Fruit fly (Drosophila melanogaster): Measurements from ENCODE around the gene CG43680.

The CG43680 gene

dm6 chr3L:15039510-15039909 is 13.6 kb downstream of the CG43680 start:
- no peak for TF ChIP-seq acj6 (GFP tag; optimal IDR thresholded peaks at IDR 0.05)
- TF ChIP-seq topi (GFP tag; optimal IDR thresholded peaks at IDR 0.05): no peak
- TF ChIP-seq CG6854 (GFP tag; optimal IDR thresholded peaks at IDR 0.05): no peak
- TF ChIP-seq fd85E (GFP tag; optimal IDR thresholded peaks at IDR 0.05): no peak
- no peak for TF ChIP-seq CG11762 (GFP tag; optimal IDR thresholded peaks at IDR 0.05; ENCODE audit: insufficient read depth)
- TF ChIP-seq CG16779 (tag; optimal IDR thresholded peaks at IDR 0.05): no peak
- no peak for TF ChIP-seq CG6163 (GFP tag; IDR thresholded peaks at IDR 0.05)

- TF ChIP-seq OdsH (GFP tag; optimal IDR thresholded peaks at IDR 0.05) (peak; percentile 23), dac (GFP tag; optimal IDR thresholded peaks at IDR 0.05) (no peak), Eip78C (GFP tag) (peak; percentile 67), net (GFP tag; optimal IDR thresholded peaks at IDR 0.05) (no peak), Eip93F (GFP tag; optimal IDR thresholded peaks at IDR 0.05) (no peak), Hr4 (GFP tag; optimal IDR thresholded peaks at IDR 0.05) (peak; percentile 2), svp (GFP tag) (peak; percentile 20), acj6 (GFP tag; optimal IDR thresholded peaks at IDR 0.05) (peak; percentile 6), CG3919 (GFP tag; optimal IDR thresholded peaks at IDR 0.05) (peak; percentile 16), Smox (GFP tag; optimal IDR thresholded peaks at IDR 0.05) (peak; percentile 6), CG10669 (GFP tag; optimal IDR thresholded peaks at IDR 0.05) (no peak), CG31627 (GFP tag; optimal IDR thresholded peaks at IDR 0.05) (peak; percentile 2), Met (GFP tag; optimal IDR thresholded peaks at IDR 0.05) (peak; percentile 6), CG3032 (tag; optimal IDR thresholded peaks at IDR 0.05) (peak; percentile 16)
Measured at dm6 chr3L:15035585-15035984, 17.6 kb downstream of the CG43680 start.

dm6 chr3L:15034714-15035076 is 18.5 kb downstream of the CG43680 start:
- TF ChIP-seq Eip78C (GFP tag): peak; percentile 26
- no peak for TF ChIP-seq CG11294 (GFP tag; IDR thresholded peaks at IDR 0.05)

dm6 chr3L:15034061-15034713 is 19.0 kb downstream of the CG43680 start:
- no peak for TF ChIP-seq CG1621 (tag; optimal IDR thresholded peaks at IDR 0.05)
- no peak for TF ChIP-seq achi (GFP tag; optimal IDR thresholded peaks at IDR 0.05)
- TF ChIP-seq CG10669 (GFP tag; optimal IDR thresholded peaks at IDR 0.05): no peak
- no peak for TF ChIP-seq Hr38 (GFP tag; optimal IDR thresholded peaks at IDR 0.05)
- TF ChIP-seq Blimp-1 (GFP tag; optimal IDR thresholded peaks at IDR 0.05): no peak
- no peak for TF ChIP-seq Sox15 (GFP tag; optimal IDR thresholded peaks at IDR 0.05)
- no peak for TF ChIP-seq CG6808 (GFP tag; optimal IDR thresholded peaks at IDR 0.05)
- no peak for TF ChIP-seq ss (GFP tag; optimal IDR thresholded peaks at IDR 0.05)
- no peak for TF ChIP-seq CG11902 (GFP tag; optimal IDR thresholded peaks at IDR 0.05)
- TF ChIP-seq CG8319 (GFP tag; optimal IDR thresholded peaks at IDR 0.05): no peak
- no peak for TF ChIP-seq dsx (GFP tag; optimal IDR thresholded peaks at IDR 0.05; ENCODE audit: poor library complexity, severe bottlenecking)
- TF ChIP-seq dac (GFP tag; optimal IDR thresholded peaks at IDR 0.05): no peak
- TF ChIP-seq Eip75B (GFP tag; optimal IDR thresholded peaks at IDR 0.05): no peak
- no peak for TF ChIP-seq spab (GFP tag; optimal IDR thresholded peaks at IDR 0.05)
- TF ChIP-seq net (GFP tag; optimal IDR thresholded peaks at IDR 0.05): no peak
- peak; percentile 6 for TF ChIP-seq CG10631 (GFP tag; optimal IDR thresholded peaks at IDR 0.05)
- TF ChIP-seq CG3032 (tag; optimal IDR thresholded peaks at IDR 0.05): peak; percentile 25
- no peak for TF ChIP-seq fkh (GFP tag; optimal IDR thresholded peaks at IDR 0.05)
- TF ChIP-seq CG32006 (GFP tag; optimal IDR thresholded peaks at IDR 0.05): peak; percentile 12
- no peak for TF ChIP-seq CG34406 (GFP tag; optimal IDR thresholded peaks at IDR 0.05)
- no peak for TF ChIP-seq CG16779 (tag; optimal IDR thresholded peaks at IDR 0.05)
- TF ChIP-seq OdsH (GFP tag; optimal IDR thresholded peaks at IDR 0.05): peak; percentile 8
- TF ChIP-seq eg (GFP tag; IDR thresholded peaks at IDR 0.05): no peak
- TF ChIP-seq topi (GFP tag; optimal IDR thresholded peaks at IDR 0.05): no peak
- TF ChIP-seq CG6792 (GFP tag; optimal IDR thresholded peaks at IDR 0.05): no peak
- TF ChIP-seq Sox102F (GFP tag; optimal IDR thresholded peaks at IDR 0.05): no peak
- TF ChIP-seq lz (GFP tag; optimal IDR thresholded peaks at IDR 0.05): no peak
- TF ChIP-seq CG6276 (GFP tag; optimal IDR thresholded peaks at IDR 0.05): no peak
- no peak for TF ChIP-seq CG3919 (GFP tag; optimal IDR thresholded peaks at IDR 0.05)
- no peak for TF ChIP-seq CG7368 (GFP tag; optimal IDR thresholded peaks at IDR 0.05)
- no peak for TF ChIP-seq acj6 (GFP tag; optimal IDR thresholded peaks at IDR 0.05)
- peak; percentile 62 for TF ChIP-seq Eip78C (GFP tag)
- TF ChIP-seq CG11294 (GFP tag; IDR thresholded peaks at IDR 0.05): no peak
- no peak for TF ChIP-seq Hr4 (GFP tag; optimal IDR thresholded peaks at IDR 0.05)
- TF ChIP-seq vri (GFP tag; optimal IDR thresholded peaks at IDR 0.05): no peak
- no peak for TF ChIP-seq Eip93F (GFP tag; optimal IDR thresholded peaks at IDR 0.05)

Measured in whole organism, prepupa.